Worm (Caenorhabditis elegans) whole organism, L2 larva: ENCODE measurements around the gene mex-6.

ENCODE experiments used
- mdl-1 ChIP-seq, 2 experiments: fragments of 150-350 bp in 1 of 2; sonication (generic microtip) in 1 of 2; optimal IDR thresholded peaks; 2 replicates each; lab custom pipeline; 2017; ENCODE audit warnings: missing biosample characterization in 2 of 2, missing genetic modification characterization in 2 of 2
- nhr-11 ChIP-seq: fragments of 150-350 bp; optimal IDR thresholded peaks from 2 replicates; lab custom pipeline; 2014; ENCODE audit warnings: missing biosample characterization, missing genetic modification characterization
- nhr-12 ChIP-seq: fragments of 150-350 bp; optimal IDR thresholded peaks from 2 replicates; lab custom pipeline; 2014; ENCODE audit warnings: missing biosample characterization, missing genetic modification characterization
- unc-62 ChIP-seq: fragments of 150-350 bp; optimal IDR thresholded peaks from 2 replicates; lab custom pipeline; 2014; ENCODE audit warnings: missing biosample characterization, missing genetic modification reagents, missing genetic modification characterization

DNA sequence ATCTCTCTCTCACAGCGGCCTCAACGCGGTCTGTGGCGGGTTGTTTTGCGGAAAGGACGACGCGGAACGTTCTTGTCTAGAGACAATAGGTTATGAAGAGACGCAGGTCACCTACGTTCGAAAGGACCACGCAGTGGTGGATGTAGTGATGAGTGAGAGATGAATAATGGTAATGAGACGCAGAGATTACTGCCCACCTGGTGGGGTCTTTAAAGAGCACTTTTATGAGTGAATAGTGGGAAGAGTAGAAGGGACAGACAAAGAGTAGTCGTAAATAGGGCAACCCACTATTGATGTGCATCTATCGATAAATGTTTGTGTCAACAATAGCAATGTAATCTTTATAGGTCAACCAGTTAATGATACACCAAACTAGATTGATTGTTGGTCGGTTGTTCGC is 32.9 kb upstream of the mex-6 start:
- TF ChIP-seq mdl-1 (tag; optimal IDR thresholded peaks at IDR 0.05; lab: Kevin White, UChicago) (no peak), unc-62 (GFP tag; lab: Kevin White, UChicago) (no peak), nhr-11 (tag; lab: Kevin White, UChicago) (no peak), nhr-12 (tag; lab: Kevin White, UChicago) (no peak)
